Worm (Caenorhabditis elegans) whole organism, L3 larva: ENCODE measurements around the gene frpr-10.

Experiments
- aly-2 ChIP-seq: fragments of 150-350 bp; optimal IDR thresholded peaks from 2 replicates; lab custom pipeline; 2014; ENCODE audit warnings: missing biosample characterization, missing genetic modification characterization
- ceh-16 ChIP-seq: sonication (generic microtip); optimal IDR thresholded peaks from 2 replicates; lab custom pipeline; 2017; ENCODE audit warnings: missing biosample characterization, missing genetic modification characterization
- ceh-82 ChIP-seq: fragments of 150-350 bp; optimal IDR thresholded peaks from 2 replicates; lab custom pipeline; 2014; ENCODE audit warnings: missing biosample characterization, missing genetic modification characterization
- egl-5 ChIP-seq: fragments of 150-350 bp; optimal IDR thresholded peaks from 2 replicates; lab custom pipeline; 2017; ENCODE audit warnings: missing biosample characterization, missing genetic modification reagents, missing genetic modification characterization, inconsistent platforms
- fos-1 ChIP-seq: fragments of 150-350 bp; optimal IDR thresholded peaks from 2 replicates; lab custom pipeline; 2014; ENCODE audit warnings: missing biosample characterization, missing genetic modification characterization
- hmg-11 ChIP-seq: sonication (generic microtip); optimal IDR thresholded peaks from 2 replicates; lab custom pipeline; 2016; ENCODE audit warnings: missing genetic modification characterization, missing compliant biosample characterization
- lin-15B ChIP-seq: fragments of 150-350 bp; optimal IDR thresholded peaks from 2 replicates; lab custom pipeline; 2014; ENCODE audit warnings: missing biosample characterization, missing genetic modification characterization
- lin-39 ChIP-seq: fragments of 150-350 bp; optimal IDR thresholded peaks from 2 replicates; lab custom pipeline; 2018; ENCODE audit warnings: missing biosample characterization, missing genetic modification reagents, missing genetic modification characterization
- lsy-12 ChIP-seq: sonication (generic microtip); optimal IDR thresholded peaks from 2 replicates; lab custom pipeline; 2016; ENCODE audit warnings: mild to moderate bottlenecking, missing genetic modification characterization, missing compliant biosample characterization
- mml-1 ChIP-seq: fragments of 150-350 bp; sonication (generic microtip); optimal IDR thresholded peaks from 3 replicates; lab custom pipeline; 2014; ENCODE audit warnings: missing biosample characterization, missing genetic modification characterization
- nfya-1 ChIP-seq: sonication (generic microtip); optimal IDR thresholded peaks from 2 replicates; lab custom pipeline; 2017; ENCODE audit warnings: missing genetic modification characterization, mild to moderate bottlenecking, missing compliant biosample characterization, antibody characterized with exemption, moderate library complexity; ENCODE audit not compliant: insufficient read depth
- nhr-23 ChIP-seq: fragments of 150-350 bp; optimal IDR thresholded peaks from 2 replicates; lab custom pipeline; 2014; ENCODE audit warnings: missing biosample characterization, missing genetic modification reagents, missing genetic modification characterization
- nhr-28 ChIP-seq: fragments of 150-350 bp; optimal IDR thresholded peaks from 2 replicates; lab custom pipeline; 2014; ENCODE audit warnings: missing biosample characterization, missing genetic modification characterization
- nhr-43 ChIP-seq: sonication (generic microtip); optimal IDR thresholded peaks from 2 replicates; lab custom pipeline; 2016; ENCODE audit warnings: mild to moderate bottlenecking, missing genetic modification characterization, missing compliant biosample characterization; ENCODE audit not compliant: poor library complexity, severe bottlenecking
- nhr-77 ChIP-seq: fragments of 150-350 bp; optimal IDR thresholded peaks from 2 replicates; lab custom pipeline; 2014; ENCODE audit warnings: missing biosample characterization, missing genetic modification characterization
- pha-4 ChIP-seq: fragments of 150-350 bp; optimal IDR thresholded peaks from 2 replicates; lab custom pipeline; 2014; ENCODE audit warnings: missing biosample characterization, missing genetic modification reagents, missing genetic modification characterization
- unc-39 ChIP-seq: sonication (generic microtip); optimal IDR thresholded peaks from 4 replicates; lab custom pipeline; 2017; ENCODE audit warnings: missing biosample characterization, missing genetic modification characterization
- zag-1 ChIP-seq: fragments of 150-350 bp; optimal IDR thresholded peaks from 2 replicates; lab custom pipeline; 2014; ENCODE audit warnings: missing biosample characterization, missing genetic modification characterization
- ztf-11 ChIP-seq: fragments of 150-350 bp; optimal IDR thresholded peaks from 2 replicates; lab custom pipeline; 2014; ENCODE audit warnings: missing biosample characterization, missing genetic modification characterization
- ztf-4 ChIP-seq: fragments of 150-350 bp; optimal IDR thresholded peaks from 2 replicates; lab custom pipeline; 2014; ENCODE audit warnings: missing biosample characterization, missing genetic modification characterization

The frpr-10 gene

ce11 chrIV:8019772-8020496, 62.3 kb downstream of the frpr-10 start, which contains the start of gene dnc-4:
dnc-4 (minus strand) TSS chrIV:8019808.
- TF ChIP-seq ztf-11 (tag; lab: Kevin White, UChicago) (no peak), lin-39 (tag; lab: Kevin White, UChicago) (peak; percentile 19), nfya-1 (tag; lab: Kevin White, UChicago) (peak; percentile 29), ceh-16 (tag; lab: Kevin White, UChicago) (no peak), nhr-23 (tag; lab: Kevin White, UChicago) (peak; percentile 12), aly-2 (tag; lab: Kevin White, UChicago) (no peak), pha-4 (tag; lab: Kevin White, UChicago) (peak; percentile 29), hmg-11 (tag; lab: Kevin White, UChicago) (peak; percentile 61), lin-15B (peak; percentile 45), nhr-28 (tag; lab: Kevin White, UChicago) (no peak)

- TF ChIP-seq zag-1 = no peak
- TF ChIP-seq fos-1 (tag; lab: Kevin White, UChicago) = no peak
- no peak for TF ChIP-seq mml-1 (tag; lab: Kevin White, UChicago)
- TF ChIP-seq ceh-82 (tag; lab: Kevin White, UChicago) = no peak
- no peak for TF ChIP-seq lsy-12
- no peak for TF ChIP-seq egl-5
- TF ChIP-seq pha-4 (tag; lab: Kevin White, UChicago) = no peak
- TF ChIP-seq unc-39 (tag; lab: Kevin White, UChicago) = no peak
- TF ChIP-seq nhr-43 (tag; lab: Kevin White, UChicago) = no peak
- TF ChIP-seq nhr-77 = no peak
- no peak for TF ChIP-seq aly-2 (tag; lab: Kevin White, UChicago)
- TF ChIP-seq ztf-4 (tag; lab: Kevin White, UChicago) = no peak
- TF ChIP-seq ztf-11 (tag; lab: Kevin White, UChicago) = no peak
Measured at ce11 chrIV:8022035-8022673, 64.5 kb downstream of the frpr-10 start, which contains the start of gene C26B2.2. C26B2.2 (minus strand) TSS chrIV:8022122.
